Fruit fly (Drosophila melanogaster): ENCODE results near the gene Cht6.

The Cht6 gene

dm6 chrX:10016724-10017123, at the start of gene Cht6:
Cht6 (plus strand) TSS chrX:10016845.
- no peak for TF ChIP-seq Myc (optimal IDR thresholded peaks at IDR 0.05)
- no peak for TF ChIP-seq Sin3A (optimal IDR thresholded peaks at IDR 0.05)
- no peak for TF ChIP-seq insv (optimal IDR thresholded peaks at IDR 0.05)
- no peak for TF ChIP-seq h (optimal IDR thresholded peaks at IDR 0.05)
- TF ChIP-seq psq (optimal IDR thresholded peaks at IDR 0.05) = no peak
- TF ChIP-seq ttk (optimal IDR thresholded peaks at IDR 0.05) = no peak

dm6 chrX:9975973-9976372, 40.7 kb upstream of the Cht6 start:
- TF ChIP-seq insv (optimal IDR thresholded peaks at IDR 0.05) (no peak), psq (optimal IDR thresholded peaks at IDR 0.05) (no peak), ttk (optimal IDR thresholded peaks at IDR 0.05) (no peak), h (optimal IDR thresholded peaks at IDR 0.05) (no peak), Sin3A (optimal IDR thresholded peaks at IDR 0.05) (no peak), Myc (optimal IDR thresholded peaks at IDR 0.05) (no peak)

- TF ChIP-seq psq (optimal IDR thresholded peaks at IDR 0.05) = no peak
- no peak for TF ChIP-seq h (optimal IDR thresholded peaks at IDR 0.05)
- TF ChIP-seq ttk (optimal IDR thresholded peaks at IDR 0.05) = no peak
- no peak for TF ChIP-seq Sin3A (optimal IDR thresholded peaks at IDR 0.05)
- TF ChIP-seq Myc (optimal IDR thresholded peaks at IDR 0.05) = no peak
- no peak for TF ChIP-seq insv (optimal IDR thresholded peaks at IDR 0.05)
Observed at dm6 chrX:9977305-9977704, 39.3 kb upstream of the Cht6 start, which contains the start of gene CG43386. CG43386 (minus strand) TSS chrX:9977405.

- no peak for TF ChIP-seq insv (optimal IDR thresholded peaks at IDR 0.05)
Observed at dm6 chrX:9980464-9980863, 36.2 kb upstream of the Cht6 start, which contains the start of gene CG15252. CG15252 (minus strand) TSS chrX:9980564.

dm6 chrX:9987361-9988087, 29.1 kb upstream of the Cht6 start:
- TF ChIP-seq h (optimal IDR thresholded peaks at IDR 0.05) (no peak), psq (optimal IDR thresholded peaks at IDR 0.05) (no peak), ttk (optimal IDR thresholded peaks at IDR 0.05) (no peak), Myc (optimal IDR thresholded peaks at IDR 0.05) (no peak), insv (optimal IDR thresholded peaks at IDR 0.05) (no peak), Sin3A (optimal IDR thresholded peaks at IDR 0.05) (no peak)

dm6 chrX:9989154-9989787, 27.4 kb upstream of the Cht6 start, which contains the start of gene CG32694:
CG32694 (plus strand) TSS chrX:9989690.
- no peak for TF ChIP-seq Myc (optimal IDR thresholded peaks at IDR 0.05)
- TF ChIP-seq h (optimal IDR thresholded peaks at IDR 0.05) = no peak
- no peak for TF ChIP-seq psq (optimal IDR thresholded peaks at IDR 0.05)
- TF ChIP-seq ttk (optimal IDR thresholded peaks at IDR 0.05) = no peak

- no peak for TF ChIP-seq Myc (optimal IDR thresholded peaks at IDR 0.05)
- no peak for TF ChIP-seq h (optimal IDR thresholded peaks at IDR 0.05)
- no peak for TF ChIP-seq insv (optimal IDR thresholded peaks at IDR 0.05)
Observed at dm6 chrX:9991013-9991412, 25.6 kb upstream of the Cht6 start.

dm6 chrX:9992934-9993333, 23.7 kb upstream of the Cht6 start:
- TF ChIP-seq h (optimal IDR thresholded peaks at IDR 0.05) = no peak
- no peak for TF ChIP-seq Myc (optimal IDR thresholded peaks at IDR 0.05)
- no peak for TF ChIP-seq insv (optimal IDR thresholded peaks at IDR 0.05)
- TF ChIP-seq psq (optimal IDR thresholded peaks at IDR 0.05) = no peak
- TF ChIP-seq Sin3A (optimal IDR thresholded peaks at IDR 0.05) = no peak
- TF ChIP-seq ttk (optimal IDR thresholded peaks at IDR 0.05) = no peak

dm6 chrX:9993427-9994218, 23.0 kb upstream of the Cht6 start:
- TF ChIP-seq insv (optimal IDR thresholded peaks at IDR 0.05) (no peak), ttk (optimal IDR thresholded peaks at IDR 0.05) (no peak), h (optimal IDR thresholded peaks at IDR 0.05) (no peak), Myc (optimal IDR thresholded peaks at IDR 0.05) (no peak), psq (optimal IDR thresholded peaks at IDR 0.05) (no peak), Sin3A (optimal IDR thresholded peaks at IDR 0.05) (no peak)

dm6 chrX:10008576-10009260, 7.9 kb upstream of the Cht6 start, which contains the start of gene CG33557:
CG33557 (plus strand) TSS chrX:10009210.
- TF ChIP-seq ttk (optimal IDR thresholded peaks at IDR 0.05) (no peak), h (optimal IDR thresholded peaks at IDR 0.05) (no peak), insv (optimal IDR thresholded peaks at IDR 0.05) (no peak), Sin3A (optimal IDR thresholded peaks at IDR 0.05) (no peak), psq (optimal IDR thresholded peaks at IDR 0.05) (no peak), Myc (optimal IDR thresholded peaks at IDR 0.05) (no peak)

dm6 chrX:10009794-10010614, 6.6 kb upstream of the Cht6 start, which contains the start of gene Dna2:
Dna2 (plus strand) TSS chrX:10010481.
- TF ChIP-seq Myc (optimal IDR thresholded peaks at IDR 0.05) (no peak), Sin3A (optimal IDR thresholded peaks at IDR 0.05) (no peak), ttk (optimal IDR thresholded peaks at IDR 0.05) (no peak), h (optimal IDR thresholded peaks at IDR 0.05) (no peak), psq (optimal IDR thresholded peaks at IDR 0.05) (no peak), insv (optimal IDR thresholded peaks at IDR 0.05) (no peak)

Data from Kc167 (cell line).